Worm (Caenorhabditis elegans) whole organism, L2 larva: ENCODE measurements around the gene srx-90.

Experiments used
- R02D3.7 ChIP-seq: fragments of 150-350 bp; optimal IDR thresholded peaks from 2 replicates; lab custom pipeline; 2014; ENCODE audit warnings: missing biosample characterization, missing genetic modification characterization
- aly-2 ChIP-seq: fragments of 150-350 bp; optimal IDR thresholded peaks from 2 replicates; lab custom pipeline; 2014; ENCODE audit warnings: missing biosample characterization, missing genetic modification characterization
- elt-3 ChIP-seq: sonication (generic microtip); optimal IDR thresholded peaks from 2 replicates; lab custom pipeline; 2017; ENCODE audit warnings: missing biosample characterization, missing genetic modification characterization
- snpc-4 ChIP-seq: fragments of 150-350 bp; optimal IDR thresholded peaks from 2 replicates; lab custom pipeline; 2014; ENCODE audit warnings: missing biosample characterization, missing genetic modification characterization
- zag-1 ChIP-seq: fragments of 150-350 bp; optimal IDR thresholded peaks from 2 replicates; lab custom pipeline; 2014; ENCODE audit warnings: missing biosample characterization, missing genetic modification characterization
- ztf-1 ChIP-seq: fragments of 200-800 bp; sonication (Bioruptor generic); conservative IDR thresholded peaks from 2 replicates; pipeline ENCODE4 v1.3.6; 2022; ENCODE audit warnings: missing genetic modification characterization, missing compliant biosample characterization
- ztf-11 ChIP-seq: sonication (generic microtip); optimal IDR thresholded peaks from 2 replicates; lab custom pipeline; 2017; ENCODE audit warnings: missing biosample characterization, missing genetic modification characterization

- TF ChIP-seq snpc-4 (tag; lab: Kevin White, UChicago) (no peak), ztf-11 (tag; lab: Kevin White, UChicago) (no peak), R02D3.7 (tag; lab: Kevin White, UChicago) (no peak), aly-2 (tag; lab: Kevin White, UChicago) (no peak), ztf-1 (GFP tag; lab: Robert Waterston, UW) (no peak), zag-1 (no peak), elt-3 (tag; lab: Kevin White, UChicago) (no peak)
These were observed 44.0 kb downstream of the srx-90 start for ce11 chrV:11624954-11625353.
